Worm (Caenorhabditis elegans) whole organism, young adult: Measurements from ENCODE around the gene T16G12.3.

Experiments used
- C17E4.6 ChIP-seq: fragments of 200-800 bp; sonication (Bioruptor generic); IDR thresholded peaks from 2 replicates; pipeline ENCODE4 v1.3.6; 2022; ENCODE audit warnings: missing genetic modification reagents, missing genetic modification characterization, missing compliant biosample characterization
- F23B12.7 ChIP-seq: sonication (generic microtip); optimal IDR thresholded peaks from 2 replicates; lab custom pipeline; 2017; ENCODE audit warnings: missing genetic modification characterization, mild to moderate bottlenecking, missing compliant biosample characterization, antibody characterized with exemption, moderate library complexity; ENCODE audit not compliant: insufficient read depth
- Y53F4B.3 ChIP-seq: fragments of 200-800 bp; sonication (Bioruptor generic); IDR thresholded peaks from 2 replicates; pipeline ENCODE4 v1.3.6; 2022; ENCODE audit warnings: missing genetic modification reagents, missing genetic modification characterization, missing compliant biosample characterization
- efl-1 ChIP-seq: fragments of 150-350 bp; optimal IDR thresholded peaks from 2 replicates; lab custom pipeline; 2014; ENCODE audit warnings: missing biosample characterization, missing genetic modification reagents, missing genetic modification characterization
- gei-17 ChIP-seq: fragments of 200-800 bp; sonication (Bioruptor generic); optimal IDR thresholded peaks from 2 replicates; lab custom pipeline; 2018; ENCODE audit warnings: mild to moderate bottlenecking, missing genetic modification characterization, missing compliant biosample characterization
- lag-1 ChIP-seq: fragments of 200-800 bp; sonication (Bioruptor generic); IDR thresholded peaks from 2 replicates; pipeline ENCODE4 v1.3.6; 2022; ENCODE audit warnings: missing genetic modification reagents, missing genetic modification characterization, missing compliant biosample characterization
- lsy-27 ChIP-seq: sonication (generic microtip); optimal IDR thresholded peaks from 2 replicates; lab custom pipeline; 2017; ENCODE audit warnings: missing genetic modification characterization, mild to moderate bottlenecking, missing compliant biosample characterization, antibody characterized with exemption, missing genotype, borderline replicate concordance; ENCODE audit not compliant: insufficient read depth
- rec-8 ChIP-seq, 2 experiments: sonication (generic microtip); optimal IDR thresholded peaks; 2 replicates each; lab custom pipeline; 2016; ENCODE audit warnings: mild to moderate bottlenecking in 2 of 2, missing genetic modification characterization in 2 of 2, missing genetic modification reagents in 2 of 2, missing genotype in 2 of 2, missing biosample characterization in 1 of 2, missing compliant biosample characterization in 1 of 2, moderate library complexity in 1 of 2
- unc-62 ChIP-seq: fragments of 150-350 bp; optimal IDR thresholded peaks from 2 replicates; lab custom pipeline; 2014; ENCODE audit warnings: missing biosample characterization, missing genetic modification reagents, missing genetic modification characterization

- TF ChIP-seq unc-62 (GFP tag; lab: Kevin White, UChicago) (no peak), C17E4.6 (no peak), F23B12.7 (no peak), Y53F4B.3 (no peak), rec-8 (tag; optimal IDR thresholded peaks at IDR 0.05; lab: Kevin White, UChicago) (no peak), gei-17 (GFP tag; lab: Kevin White, UChicago) (no peak), lsy-27 (tag; lab: Kevin White, UChicago) (no peak), efl-1 (GFP tag; lab: Kevin White, UChicago) (no peak), lag-1 (no peak)
Measured at ce11 chrIII:10085103-10085502, 34.7 kb downstream of the T16G12.3 start, which contains the start of gene T16H12.13.
